Fruit fly (Drosophila melanogaster): Measurements from ENCODE around the gene repo.

Gene repo

DNA sequence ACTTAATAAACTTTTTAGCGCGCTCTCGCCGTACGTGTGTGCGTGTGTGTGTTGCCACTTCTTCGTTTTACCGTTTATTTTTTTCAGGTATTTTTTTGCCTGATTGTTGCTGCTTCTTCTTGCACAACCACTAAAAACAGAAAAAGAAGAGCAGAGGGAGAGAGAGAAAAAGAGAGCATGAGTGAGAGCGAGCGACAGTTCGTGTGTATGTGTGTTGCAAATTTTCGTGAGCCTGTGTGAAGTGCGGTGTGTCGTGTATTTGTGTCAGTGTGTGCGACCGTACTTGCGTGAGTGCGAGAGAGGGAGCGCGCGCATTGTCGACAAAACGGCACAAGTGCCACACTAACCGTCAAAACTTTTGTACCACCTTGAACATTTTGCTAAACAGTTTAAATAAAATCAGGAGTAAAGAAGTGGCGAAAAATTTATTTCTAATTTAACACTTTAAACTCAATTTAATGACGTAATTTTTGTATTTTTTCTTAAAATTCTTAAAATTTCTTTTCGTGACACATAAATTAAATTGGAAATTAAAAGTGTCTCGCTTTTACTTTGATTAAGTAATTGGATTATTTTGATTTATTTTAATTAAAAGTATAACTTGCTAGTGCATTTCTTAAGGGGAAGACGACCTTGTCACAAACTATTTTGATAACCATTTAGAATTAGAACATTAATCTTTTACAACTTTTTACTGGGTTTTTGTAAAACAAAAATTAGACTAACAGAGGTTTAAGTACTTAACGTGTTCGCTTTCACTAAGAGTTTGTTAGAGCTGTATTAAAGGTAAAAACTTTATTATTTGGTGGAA lies 38.8 kb upstream of the repo start (continued):
- TF ChIP-seq CG2120 (GFP tag; optimal IDR thresholded peaks at IDR 0.05) = peak; percentile 61
- TF ChIP-seq Rfx (GFP tag; IDR thresholded peaks at IDR 0.05) = no peak
- no peak for TF ChIP-seq CG14860 (GFP tag; IDR thresholded peaks at IDR 0.05; ENCODE audit: partially characterized antibody)
- TF ChIP-seq stc (GFP tag; IDR thresholded peaks at IDR 0.05) = no peak
- no peak for TF ChIP-seq zfh2 (GFP tag; optimal IDR thresholded peaks at IDR 0.05)
- peak; percentile 31 for TF ChIP-seq org-1 (GFP tag; optimal IDR thresholded peaks at IDR 0.05)
- no peak for TF ChIP-seq tna (GFP tag; IDR thresholded peaks at IDR 0.05; ENCODE audit: partially characterized antibody)
- no peak for TF ChIP-seq her (GFP tag; optimal IDR thresholded peaks at IDR 0.05)
- TF ChIP-seq ATbp (GFP tag; optimal IDR thresholded peaks at IDR 0.05) = peak; percentile 38
- peak; percentile 81 for TF ChIP-seq sd (tag; optimal IDR thresholded peaks at IDR 0.05)
- no peak for TF ChIP-seq bowl (GFP tag; IDR thresholded peaks at IDR 0.05)
- no peak for TF ChIP-seq gt (GFP tag; IDR thresholded peaks at IDR 0.05)
- TF ChIP-seq CG30403 (GFP tag; optimal IDR thresholded peaks at IDR 0.05) = peak; percentile 77
- no peak for TF ChIP-seq ase (GFP tag; IDR thresholded peaks at IDR 0.05)
- TF ChIP-seq Lhr (GFP tag; optimal IDR thresholded peaks at IDR 0.05) = no peak
- no peak for TF ChIP-seq usp (GFP tag; optimal IDR thresholded peaks at IDR 0.05)
- TF ChIP-seq ab (GFP tag; optimal IDR thresholded peaks at IDR 0.05) = no peak
- no peak for TF ChIP-seq CG11723 (GFP tag; optimal IDR thresholded peaks at IDR 0.05)
- peak; percentile 70 for TF ChIP-seq Ssrp (tag; optimal IDR thresholded peaks at IDR 0.05)
- TF ChIP-seq NC2β (GFP tag; optimal IDR thresholded peaks at IDR 0.05) = no peak
- TF ChIP-seq Dref (GFP tag; IDR thresholded peaks at IDR 0.05) = no peak
- TF ChIP-seq lilli (GFP tag; optimal IDR thresholded peaks at IDR 0.05) = peak; percentile 41
- TF ChIP-seq CG13296 (GFP tag; optimal IDR thresholded peaks at IDR 0.05) = peak; percentile 39
- TF ChIP-seq inv (GFP tag; IDR thresholded peaks at IDR 0.05; ENCODE audit: partially characterized antibody) = no peak
- TF ChIP-seq kay (GFP tag; optimal IDR thresholded peaks at IDR 0.05) = peak; percentile 32
- TF ChIP-seq pzg (GFP tag; optimal IDR thresholded peaks at IDR 0.05) = peak; percentile 3
- no peak for TF ChIP-seq CG15514 (GFP tag; optimal IDR thresholded peaks at IDR 0.05)
- TF ChIP-seq dm (GFP tag; optimal IDR thresholded peaks at IDR 0.05) = no peak
- TF ChIP-seq fd3F (GFP tag; optimal IDR thresholded peaks at IDR 0.05) = peak; percentile 22
- no peak for TF ChIP-seq CG17328 (GFP tag; IDR thresholded peaks at IDR 0.05)
- TF ChIP-seq CG7839 (tag; optimal IDR thresholded peaks at IDR 0.05) = peak; percentile 61
- TF ChIP-seq CG17186 (GFP tag; optimal IDR thresholded peaks at IDR 0.05) = no peak
- no peak for TF ChIP-seq BtbVII (GFP tag; optimal IDR thresholded peaks at IDR 0.05)
- no peak for TF ChIP-seq wdn (GFP tag; IDR thresholded peaks at IDR 0.05)
- TF ChIP-seq Dll (GFP tag; IDR thresholded peaks at IDR 0.05; ENCODE audit: partially characterized antibody) = no peak
- TF ChIP-seq pnt (GFP tag; optimal IDR thresholded peaks at IDR 0.05) = peak; percentile 23
- peak; percentile 98 for TF ChIP-seq sqz (GFP tag; optimal IDR thresholded peaks at IDR 0.05)
- no peak for TF ChIP-seq fru (optimal IDR thresholded peaks at IDR 0.05)
- peak; percentile 44 for TF ChIP-seq cato (GFP tag; optimal IDR thresholded peaks at IDR 0.05; ENCODE audit: borderline replicate concordance)
- TF ChIP-seq CG12299 (tag; optimal IDR thresholded peaks at IDR 0.05) = no peak
- TF ChIP-seq E2f1 (GFP tag; IDR thresholded peaks at IDR 0.05) = no peak
- no peak for TF ChIP-seq sisA (GFP tag; IDR thresholded peaks at IDR 0.05)
- no peak for TF ChIP-seq CG13894 (tag; optimal IDR thresholded peaks at IDR 0.05)
- TF ChIP-seq Hr3 (GFP tag; optimal IDR thresholded peaks at IDR 0.05) = peak; percentile 77
- TF ChIP-seq Mes4 (GFP tag; optimal IDR thresholded peaks at IDR 0.05) = no peak
- no peak for TF ChIP-seq mld (GFP tag; IDR thresholded peaks at IDR 0.05; ENCODE audit: partially characterized antibody)
- no peak for TF ChIP-seq HLH54F (GFP tag; optimal IDR thresholded peaks at IDR 0.05)
- peak; percentile 25 to 28 for TF ChIP-seq dpn (GFP tag; optimal IDR thresholded peaks at IDR 0.05)
- TF ChIP-seq pb (GFP tag; optimal IDR thresholded peaks at IDR 0.05) = no peak
- no peak for TF ChIP-seq ssp (GFP tag; IDR thresholded peaks at IDR 0.05)
